Fruit fly (Drosophila melanogaster) whole organism, adult: ENCODE data around the gene CG8852.

Source experiments
- CG11617 ChIP-seq: fragments of 200-800 bp; sonication (Bioruptor generic); optimal IDR thresholded peaks from 2 replicates; lab custom pipeline; 2017; ENCODE audit warnings: mild to moderate bottlenecking, missing biosample characterization, missing genetic modification reagents, missing genetic modification characterization
- CG12768 ChIP-seq: fragments of 200-800 bp; sonication (Bioruptor generic); optimal IDR thresholded peaks from 2 replicates; lab custom pipeline; 2017; ENCODE audit warnings: missing biosample characterization, missing genetic modification characterization, mild to moderate bottlenecking, moderate library complexity, missing genetic modification reagents
- CG14711 ChIP-seq: fragments of 200-800 bp; sonication (Bioruptor generic); optimal IDR thresholded peaks from 2 replicates; lab custom pipeline; 2018; ENCODE audit warnings: missing biosample characterization, mild to moderate bottlenecking, missing genetic modification characterization, moderate library complexity
- CG1620 ChIP-seq: fragments of 200-800 bp; sonication (Bioruptor generic); optimal IDR thresholded peaks from 2 replicates; lab custom pipeline; 2016; ENCODE audit warnings: missing biosample characterization, missing genetic modification characterization
- CG33017 ChIP-seq: fragments of 200-800 bp; sonication (Bioruptor generic); optimal IDR thresholded peaks from 2 replicates; lab custom pipeline; 2018; ENCODE audit warnings: missing biosample characterization, mild to moderate bottlenecking, missing genetic modification characterization, moderate library complexity
- CG5204 ChIP-seq: fragments of 200-800 bp; sonication (Bioruptor generic); optimal IDR thresholded peaks from 2 replicates; lab custom pipeline; 2016; ENCODE audit warnings: missing biosample characterization, missing genetic modification characterization
- CG7045 ChIP-seq: fragments of 200-800 bp; sonication (Bioruptor generic); optimal IDR thresholded peaks from 2 replicates; lab custom pipeline; 2017; ENCODE audit warnings: missing biosample characterization, mild to moderate bottlenecking, missing genetic modification characterization
- CG7101 ChIP-seq: fragments of 200-800 bp; sonication (Bioruptor generic); optimal IDR thresholded peaks from 2 replicates; lab custom pipeline; 2018; ENCODE audit warnings: missing biosample characterization, mild to moderate bottlenecking, missing genetic modification characterization, moderate library complexity
- Clk ChIP-seq: fragments of 200-800 bp; sonication (Bioruptor generic); optimal IDR thresholded peaks from 2 replicates; lab custom pipeline; 2017; ENCODE audit warnings: missing biosample characterization, missing genetic modification characterization
- Crg-1 ChIP-seq: fragments of 200-800 bp; sonication (Bioruptor generic); optimal IDR thresholded peaks from 2 replicates; lab custom pipeline; 2016; ENCODE audit warnings: missing biosample characterization, missing genetic modification characterization
- Hr96 ChIP-seq: fragments of 200-800 bp; sonication (Bioruptor generic); optimal IDR thresholded peaks from 2 replicates; lab custom pipeline; 2016; ENCODE audit warnings: missing biosample characterization, missing genetic modification characterization
- Mnt ChIP-seq: fragments of 200-800 bp; sonication (Bioruptor generic); optimal IDR thresholded peaks from 2 replicates; lab custom pipeline; 2016; ENCODE audit warnings: missing biosample characterization, mild to moderate bottlenecking, missing genetic modification characterization
- bab1 ChIP-seq: fragments of 200-800 bp; sonication (Bioruptor generic); optimal IDR thresholded peaks from 3 replicates; lab custom pipeline; 2019; ENCODE audit warnings: missing biosample characterization, mild to moderate bottlenecking, missing genetic modification characterization, moderate library complexity
- cic ChIP-seq: fragments of 200-800 bp; sonication (Bioruptor generic); optimal IDR thresholded peaks from 2 replicates; lab custom pipeline; 2017; ENCODE audit warnings: missing biosample characterization, mild to moderate bottlenecking, missing genetic modification characterization, moderate library complexity
- cnc ChIP-seq, 2 experiments: fragments of >200 bp; optimal IDR thresholded peaks; 2 replicates each; lab custom pipeline; 2017
- kay ChIP-seq: fragments of 200-800 bp; sonication (Bioruptor generic); peaks from one replicate; lab custom pipeline; 2016; ENCODE audit warnings: missing biosample characterization, missing genetic modification characterization, borderline replicate concordance
- ovo ChIP-seq: fragments of 200-800 bp; sonication (Bioruptor generic); optimal IDR thresholded peaks from 2 replicates; lab custom pipeline; 2016; ENCODE audit warnings: missing biosample characterization, missing genetic modification characterization
- pad ChIP-seq: fragments of 200-800 bp; sonication (Bioruptor generic); optimal IDR thresholded peaks from 3 replicates; lab custom pipeline; 2017; ENCODE audit warnings: missing biosample characterization, missing genetic modification characterization, mild to moderate bottlenecking, moderate library complexity, missing genetic modification reagents
- tj ChIP-seq: fragments of 200-800 bp; sonication (Bioruptor generic); optimal IDR thresholded peaks from 3 replicates; lab custom pipeline; 2017; ENCODE audit warnings: missing biosample characterization, mild to moderate bottlenecking, missing genetic modification characterization, moderate library complexity
- toe ChIP-seq: fragments of 200-800 bp; sonication (Bioruptor generic); optimal IDR thresholded peaks from 2 replicates; lab custom pipeline; 2016; ENCODE audit warnings: missing biosample characterization, missing genetic modification characterization

The CG8852 gene

DNA sequence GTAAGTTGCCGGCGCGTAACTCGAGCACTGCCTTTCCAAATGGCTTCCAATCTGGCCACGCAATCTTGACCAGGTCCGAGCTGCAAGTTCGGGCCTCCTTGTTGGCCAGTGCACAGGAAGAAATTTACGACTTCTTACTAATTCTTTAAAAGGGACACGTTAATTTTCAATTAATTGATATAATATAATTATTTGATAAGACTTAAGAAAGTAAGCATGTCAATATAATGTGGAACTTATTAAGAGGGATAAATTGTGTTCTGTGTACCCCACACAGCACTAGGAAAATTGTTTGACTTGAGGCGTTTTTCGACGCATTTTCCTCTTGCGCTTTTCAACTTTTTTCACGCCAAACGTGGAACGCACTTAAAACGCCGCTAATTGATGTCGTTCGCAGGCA is 39.4 kb upstream of the CG8852 start:
- no peak for TF ChIP-seq toe
- no peak for TF ChIP-seq CG7101
- no peak for TF ChIP-seq Mnt (GFP tag; lab: Kevin White, UChicago)
- no peak for TF ChIP-seq pad (GFP tag; lab: Kevin White, UChicago)
- TF ChIP-seq CG14711: no peak
- no peak for TF ChIP-seq cnc (optimal IDR thresholded peaks at IDR 0.05; lab: Kevin White, UChicago)
- TF ChIP-seq bab1 (GFP tag; lab: Kevin White, UChicago): no peak
- no peak for TF ChIP-seq CG11617 (GFP tag; lab: Kevin White, UChicago)
- no peak for TF ChIP-seq CG33017 (tag; lab: Kevin White, UChicago)

dm6 chr2L:3490971-3491370 is 34.0 kb upstream of the CG8852 start, which contains the start of gene CG15414:
Gene CG15414 (minus strand): TSS chr2L:3491071.
- no peak for TF ChIP-seq CG11617 (GFP tag; lab: Kevin White, UChicago)
- TF ChIP-seq cnc (optimal IDR thresholded peaks at IDR 0.05; lab: Kevin White, UChicago): no peak
- no peak for TF ChIP-seq CG7045 (GFP tag; lab: Kevin White, UChicago)
- TF ChIP-seq Crg-1 (GFP tag; lab: Kevin White, UChicago): no peak
- no peak for TF ChIP-seq CG5204 (GFP tag; lab: Kevin White, UChicago)
- no peak for TF ChIP-seq CG1620 (GFP tag; lab: Kevin White, UChicago)
- no peak for TF ChIP-seq CG33017 (tag; lab: Kevin White, UChicago)
- TF ChIP-seq toe: no peak
- no peak for TF ChIP-seq CG7101
- no peak for TF ChIP-seq bab1 (GFP tag; lab: Kevin White, UChicago)
- no peak for TF ChIP-seq kay
- no peak for TF ChIP-seq pad (GFP tag; lab: Kevin White, UChicago)
- no peak for TF ChIP-seq tj (GFP tag; lab: Kevin White, UChicago)
- TF ChIP-seq ovo: no peak
- no peak for TF ChIP-seq CG12768
- no peak for TF ChIP-seq cic (GFP tag; lab: Kevin White, UChicago)
- TF ChIP-seq CG14711: no peak

- TF ChIP-seq kay (no peak), cic (GFP tag; lab: Kevin White, UChicago) (no peak), Clk (GFP tag; lab: Kevin White, UChicago) (no peak), tj (GFP tag; lab: Kevin White, UChicago) (no peak), CG11617 (GFP tag; lab: Kevin White, UChicago) (no peak), cnc (optimal IDR thresholded peaks at IDR 0.05; lab: Kevin White, UChicago) (no peak)
Measured at dm6 chr2L:3493475-3493874, 31.5 kb upstream of the CG8852 start.

dm6 chr2L:3495465-3495864 is 29.5 kb upstream of the CG8852 start:
- TF ChIP-seq bab1 (GFP tag; lab: Kevin White, UChicago) (no peak), CG11617 (GFP tag; lab: Kevin White, UChicago) (no peak), CG7045 (GFP tag; lab: Kevin White, UChicago) (no peak), CG14711 (no peak), Hr96 (GFP tag; lab: Kevin White, UChicago) (no peak), CG12768 (no peak), CG33017 (tag; lab: Kevin White, UChicago) (no peak), Clk (GFP tag; lab: Kevin White, UChicago) (no peak), Mnt (GFP tag; lab: Kevin White, UChicago) (no peak), ovo (no peak), CG7101 (no peak), tj (GFP tag; lab: Kevin White, UChicago) (no peak), pad (GFP tag; lab: Kevin White, UChicago) (no peak), toe (no peak), cnc (optimal IDR thresholded peaks at IDR 0.05; lab: Kevin White, UChicago) (no peak), CG1620 (GFP tag; lab: Kevin White, UChicago) (no peak)

DNA sequence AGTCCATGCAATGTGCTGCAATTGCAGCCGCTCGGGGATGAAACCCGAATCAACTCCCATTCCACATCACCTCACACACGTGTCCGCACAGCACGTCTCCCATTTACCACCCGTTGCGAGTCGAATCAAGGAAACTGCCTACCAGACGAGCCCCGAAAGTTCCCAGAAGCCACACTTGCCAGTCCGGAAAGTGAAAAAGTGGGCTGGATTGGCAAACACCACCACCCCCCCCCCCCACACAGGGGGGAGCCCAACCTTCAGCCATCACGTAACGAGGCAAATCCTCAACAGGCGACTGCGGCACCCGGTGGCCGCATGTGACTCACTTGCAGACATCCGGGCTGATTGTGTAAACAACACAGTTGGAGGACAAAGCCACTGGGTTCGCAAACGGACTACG is 20.1 kb upstream of the CG8852 start:
- no peak for TF ChIP-seq CG33017 (tag; lab: Kevin White, UChicago)
- peak; percentile 2 for TF ChIP-seq Clk (GFP tag; lab: Kevin White, UChicago)

dm6 chr2L:3506322-3506721 is 18.6 kb upstream of the CG8852 start:
- TF ChIP-seq kay (peak; percentile 82), pad (GFP tag; lab: Kevin White, UChicago) (no peak), tj (GFP tag; lab: Kevin White, UChicago) (no peak)

dm6 chr2L:3506806-3507205 is 18.1 kb upstream of the CG8852 start:
- TF ChIP-seq Crg-1 (GFP tag; lab: Kevin White, UChicago) (no peak), bab1 (GFP tag; lab: Kevin White, UChicago) (no peak), cnc (optimal IDR thresholded peaks at IDR 0.05; lab: Kevin White, UChicago) (no peak), kay (peak; percentile 32), CG1620 (GFP tag; lab: Kevin White, UChicago) (no peak), Hr96 (GFP tag; lab: Kevin White, UChicago) (no peak), tj (GFP tag; lab: Kevin White, UChicago) (peak; percentile 69), cic (GFP tag; lab: Kevin White, UChicago) (no peak), CG14711 (peak; percentile 12), CG7101 (no peak)
